Worm (Caenorhabditis elegans): ENCODE measurements around the gene rpl-18.

Gene rpl-18

ce11 chrIV:13748798-13749197 is 28.9 kb upstream of the rpl-18 start:
- TF ChIP-seq alr-1 (tag; optimal IDR thresholded peaks at IDR 0.05; ENCODE audit: borderline replicate concordance) (no peak), efl-1 (optimal IDR thresholded peaks at IDR 0.05) (peak in 1 of 2 experiments; percentile 9), efl-1 (GFP tag; optimal IDR thresholded peaks at IDR 0.05 in 1 of 2) (no peak)

- TF ChIP-seq unc-30 (tag; optimal IDR thresholded peaks at IDR 0.05) (no peak), aly-2 (tag; optimal IDR thresholded peaks at IDR 0.05) (no peak), Y116A8C.19 (tag; optimal IDR thresholded peaks at IDR 0.05; ENCODE audit: borderline replicate concordance) (no peak), ceh-88 (GFP tag; IDR thresholded peaks at IDR 0.05) (no peak), unc-62 (GFP tag; optimal IDR thresholded peaks at IDR 0.05) (no peak), ceh-90 (tag; optimal IDR thresholded peaks at IDR 0.05) (no peak), alr-1 (tag; optimal IDR thresholded peaks at IDR 0.05; ENCODE audit: borderline replicate concordance) (no peak), zip-4 (GFP tag; optimal IDR thresholded peaks at IDR 0.05) (no peak), irx-1 (tag; optimal IDR thresholded peaks at IDR 0.05) (no peak), nhr-71 (tag; optimal IDR thresholded peaks at IDR 0.05) (no peak), lir-3 (tag; optimal IDR thresholded peaks at IDR 0.05; ENCODE audit: poor library complexity) (no peak), hlh-4 (tag; optimal IDR thresholded peaks at IDR 0.05) (no peak), efl-1 (optimal IDR thresholded peaks at IDR 0.05) (no peak), efl-1 (GFP tag; optimal IDR thresholded peaks at IDR 0.05 in 1 of 2) (no peak)
Measured at ce11 chrIV:13750033-13750432, 27.6 kb upstream of the rpl-18 start, which contains the start of gene sorb-1. Gene sorb-1, plus strand, starts transcription at chrIV:13750333.

- TF ChIP-seq sox-4 (tag; optimal IDR thresholded peaks at IDR 0.05) (no peak), mab-9 (GFP tag; IDR thresholded peaks at IDR 0.05) (no peak), nhr-12 (tag; optimal IDR thresholded peaks at IDR 0.05) (no peak), C04F5.9 (tag; optimal IDR thresholded peaks at IDR 0.05) (no peak), hlh-17 (GFP tag; optimal IDR thresholded peaks at IDR 0.05; ENCODE audit: borderline replicate concordance) (no peak), blmp-1 (tag; optimal IDR thresholded peaks at IDR 0.05) (no peak), lir-3 (tag; optimal IDR thresholded peaks at IDR 0.05; ENCODE audit: poor library complexity) (no peak), unc-62 (GFP tag; optimal IDR thresholded peaks at IDR 0.05) (no peak), egl-13 (tag; optimal IDR thresholded peaks at IDR 0.05) (no peak), fkh-10 (GFP tag; optimal IDR thresholded peaks at IDR 0.05) (no peak), Y116A8C.19 (tag; optimal IDR thresholded peaks at IDR 0.05; ENCODE audit: borderline replicate concordance) (no peak), ceh-90 (tag; optimal IDR thresholded peaks at IDR 0.05) (no peak), ceh-82 (tag; optimal IDR thresholded peaks at IDR 0.05) (no peak), zag-1 (tag; optimal IDR thresholded peaks at IDR 0.05) (no peak), nhr-85 (tag) (no peak), dsc-1 (tag; optimal IDR thresholded peaks at IDR 0.05) (no peak), fkh-4 (tag; optimal IDR thresholded peaks at IDR 0.05; ENCODE audit: borderline replicate concordance) (no peak), nhr-90 (tag; optimal IDR thresholded peaks at IDR 0.05; ENCODE audit: poor library complexity) (no peak), vab-15 (tag; optimal IDR thresholded peaks at IDR 0.05) (no peak)
Measured at ce11 chrIV:13755619-13756018, 22.0 kb upstream of the rpl-18 start.

- TF ChIP-seq fkh-10 (GFP tag; optimal IDR thresholded peaks at IDR 0.05), result peak; percentile 6
- no peak for TF ChIP-seq swsn-7 (tag; optimal IDR thresholded peaks at IDR 0.05)
- no peak for TF ChIP-seq nhr-28 (tag; optimal IDR thresholded peaks at IDR 0.05)
Measured at ce11 chrIV:13763449-13763848, 14.2 kb upstream of the rpl-18 start.

- TF ChIP-seq jun-1 (tag; optimal IDR thresholded peaks at IDR 0.05), result no peak
- TF ChIP-seq alr-1 (tag; optimal IDR thresholded peaks at IDR 0.05; ENCODE audit: borderline replicate concordance), result no peak
- TF ChIP-seq sptf-1 (tag; optimal IDR thresholded peaks at IDR 0.05), result no peak
- no peak for TF ChIP-seq swsn-7 (tag; optimal IDR thresholded peaks at IDR 0.05)
- TF ChIP-seq dsc-1 (tag; optimal IDR thresholded peaks at IDR 0.05), result no peak
- no peak for TF ChIP-seq snpc-4 (tag; optimal IDR thresholded peaks at IDR 0.05)
- no peak for TF ChIP-seq aly-2 (tag; optimal IDR thresholded peaks at IDR 0.05)
- no peak for TF ChIP-seq pqm-1 (tag; optimal IDR thresholded peaks at IDR 0.05)
- TF ChIP-seq F16B12.6 (tag; optimal IDR thresholded peaks at IDR 0.05), result no peak
- TF ChIP-seq tlp-1 (tag; optimal IDR thresholded peaks at IDR 0.05), result no peak
- TF ChIP-seq efl-1 (optimal IDR thresholded peaks at IDR 0.05), result no peak
- no peak for TF ChIP-seq efl-1 (GFP tag; optimal IDR thresholded peaks at IDR 0.05 in 1 of 2)
Measured at ce11 chrIV:13764708-13765107, 13.0 kb upstream of the rpl-18 start.

Data from whole organism, L1 larva.